Fruit fly (Drosophila melanogaster) S2 (cell line): ENCODE measurements around the gene CG13623.

ENCODE experiments used
- CG8478 ChIP-seq: fragments of >200 bp; optimal IDR thresholded peaks from 2 replicates; lab custom pipeline; 2018
- CTCF ChIP-seq, 2 experiments: fragments of >200 bp; optimal IDR thresholded peaks; 2 replicates each; lab custom pipeline; 2018

DNA sequence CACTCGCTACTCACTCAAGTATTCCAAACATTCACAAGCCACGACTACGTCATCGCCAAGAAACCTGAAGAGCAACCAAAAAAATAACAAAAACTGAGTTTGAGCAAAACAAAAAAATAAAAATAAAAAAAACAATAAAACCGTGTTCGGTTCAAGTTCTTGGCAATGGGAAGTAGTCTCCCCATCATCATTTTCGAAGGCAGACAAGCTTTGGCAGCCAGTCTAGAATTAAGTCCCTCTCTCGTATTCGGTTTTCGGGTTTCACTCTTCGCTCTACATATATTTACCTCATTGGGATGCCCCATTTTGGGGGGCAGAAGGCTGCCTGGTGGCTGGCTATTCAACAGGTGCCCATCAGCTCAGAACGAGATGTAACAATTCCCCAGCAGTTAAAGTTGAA, 19.5 kb upstream of the CG13623 start:
- TF ChIP-seq CTCF (optimal IDR thresholded peaks at IDR 0.05; lab: Kevin White, UChicago): no peak
- no peak for TF ChIP-seq CG8478 (lab: Kevin White, UChicago)
